Fruit fly (Drosophila melanogaster): Measurements from ENCODE around the gene CG32588.

dm6 chrX:15223482-15223881, 17.0 kb upstream of the CG32588 start, which contains the start of gene CG43076:
- no peak for TF ChIP-seq insv (optimal IDR thresholded peaks at IDR 0.05)
- no peak for TF ChIP-seq h (optimal IDR thresholded peaks at IDR 0.05)

All from Kc167 (cell line).